Fruit fly (Drosophila melanogaster) whole organism, embryonic: ENCODE data around the gene Nct.
A peak's percentile ranks its signal among the peaks of the same experiment; 100 is the strongest.

Experiments used
- Aef1 ChIP-seq: fragments of 200-800 bp; sonication (Bioruptor generic); IDR thresholded peaks from 3 replicates; pipeline ENCODE4 v1.3.6; 2022; ENCODE audit warnings: missing biosample characterization, missing genetic modification characterization
- CG10462 ChIP-seq: fragments of 200-800 bp; sonication (Bioruptor generic); optimal IDR thresholded peaks from 2 replicates; lab custom pipeline; 2016; ENCODE audit warnings: missing biosample characterization, missing genetic modification characterization
- CG11398 ChIP-seq: fragments of 200-800 bp; sonication (Bioruptor generic); optimal IDR thresholded peaks from 2 replicates; lab custom pipeline; 2016; ENCODE audit warnings: missing biosample characterization, missing genetic modification characterization
- CG11560 ChIP-seq: fragments of 200-800 bp; sonication (Bioruptor generic); IDR thresholded peaks from 3 replicates; pipeline ENCODE4 v1.3.6; 2022; ENCODE audit warnings: missing biosample characterization, missing genetic modification characterization
- CG11723 ChIP-seq: fragments of 200-800 bp; sonication (Bioruptor generic); optimal IDR thresholded peaks from 2 replicates; lab custom pipeline; 2017; ENCODE audit warnings: missing biosample characterization, mild to moderate bottlenecking, missing genetic modification characterization
- CG12769 ChIP-seq: fragments of 200-800 bp; sonication (Bioruptor generic); optimal IDR thresholded peaks from 2 replicates; lab custom pipeline; 2019; ENCODE audit warnings: missing biosample characterization, mild to moderate bottlenecking, missing genetic modification characterization, moderate library complexity
- CG13424 ChIP-seq: fragments of 200-800 bp; sonication (Bioruptor generic); optimal IDR thresholded peaks from 2 replicates; lab custom pipeline; 2019; ENCODE audit warnings: missing biosample characterization, mild to moderate bottlenecking, missing genetic modification characterization, moderate library complexity
- CG13624 ChIP-seq: fragments of 200-800 bp; sonication (Bioruptor generic); optimal IDR thresholded peaks from 2 replicates; lab custom pipeline; 2016; ENCODE audit warnings: missing biosample characterization, missing genetic modification characterization
- CG13775 ChIP-seq: fragments of 200-800 bp; sonication (Bioruptor generic); optimal IDR thresholded peaks from 3 replicates; lab custom pipeline; 2017; ENCODE audit warnings: missing biosample characterization, mild to moderate bottlenecking, missing genetic modification characterization
- CG14014 ChIP-seq: fragments of 200-800 bp; sonication (Bioruptor generic); IDR thresholded peaks from 2 replicates; pipeline ENCODE4 v1.3.6; 2022; ENCODE audit warnings: missing biosample characterization, missing genetic modification characterization
- CG14667 ChIP-seq: fragments of 200-800 bp; sonication (Bioruptor generic); IDR thresholded peaks from 2 replicates; pipeline ENCODE4 v1.3.6; 2022; ENCODE audit warnings: missing biosample characterization, missing genetic modification characterization
- CG1529 ChIP-seq: fragments of 200-800 bp; sonication (Bioruptor generic); optimal IDR thresholded peaks from 3 replicates; lab custom pipeline; 2018; ENCODE audit warnings: missing biosample characterization, missing genetic modification characterization
- CG1603 ChIP-seq: fragments of 200-800 bp; sonication (Bioruptor generic); optimal IDR thresholded peaks from 2 replicates; lab custom pipeline; 2019; ENCODE audit warnings: missing biosample characterization, mild to moderate bottlenecking, missing genetic modification characterization, moderate library complexity
- CG18262 ChIP-seq: fragments of 200-800 bp; optimal IDR thresholded peaks from 3 replicates; lab custom pipeline; 2019; ENCODE audit warnings: missing biosample characterization, mild to moderate bottlenecking, missing genetic modification characterization, moderate library complexity
- CG18476 ChIP-seq: fragments of 200-800 bp; sonication (Bioruptor generic); optimal IDR thresholded peaks from 2 replicates; lab custom pipeline; 2016; ENCODE audit warnings: missing biosample characterization, mild to moderate bottlenecking, missing genetic modification characterization
- CG2712 ChIP-seq: fragments of 200-800 bp; optimal IDR thresholded peaks from 3 replicates; lab custom pipeline; 2019; ENCODE audit warnings: missing biosample characterization, mild to moderate bottlenecking, missing genetic modification characterization, moderate library complexity
- CG3163 ChIP-seq: fragments of 200-800 bp; sonication (Bioruptor generic); optimal IDR thresholded peaks from 3 replicates; lab custom pipeline; 2016; ENCODE audit warnings: missing biosample characterization, missing genetic modification characterization
- CG32772 ChIP-seq: fragments of 200-800 bp; sonication (Bioruptor generic); IDR thresholded peaks from 2 replicates; pipeline ENCODE4 v1.3.6; 2022; ENCODE audit warnings: missing biosample characterization, missing genetic modification characterization
- CG4404 ChIP-seq: fragments of 200-800 bp; sonication (Bioruptor generic); IDR thresholded peaks from 2 replicates; pipeline ENCODE4 v1.3.6; 2022; ENCODE audit warnings: missing biosample characterization, missing genetic modification characterization
- CG4854 ChIP-seq: fragments of 200-800 bp; sonication (Bioruptor generic); optimal IDR thresholded peaks from 2 replicates; lab custom pipeline; 2016; ENCODE audit warnings: missing biosample characterization, missing genetic modification characterization, inconsistent platforms
- CG6654 ChIP-seq: fragments of 200-800 bp; sonication (Bioruptor generic); optimal IDR thresholded peaks from 2 replicates; lab custom pipeline; 2017; ENCODE audit warnings: missing biosample characterization, mild to moderate bottlenecking, missing genetic modification characterization
- CG7271 ChIP-seq: fragments of 200-800 bp; sonication (Bioruptor generic); optimal IDR thresholded peaks from 2 replicates; lab custom pipeline; 2018; ENCODE audit warnings: missing biosample characterization, mild to moderate bottlenecking, missing genetic modification characterization, moderate library complexity
- CG7839 ChIP-seq: fragments of 200-800 bp; sonication (Bioruptor generic); optimal IDR thresholded peaks from 3 replicates; lab custom pipeline; 2018; ENCODE audit warnings: missing biosample characterization, mild to moderate bottlenecking, missing genetic modification characterization, moderate library complexity
- CG7963 ChIP-seq: fragments of 200-800 bp; sonication (Bioruptor generic); IDR thresholded peaks from 3 replicates; pipeline ENCODE4 v1.3.6; 2022; ENCODE audit warnings: missing biosample characterization, missing genetic modification characterization; ENCODE audit not compliant: partially characterized antibody
- CG8290 ChIP-seq, 3 experiments: fragments of 200-800 bp; sonication (Bioruptor generic); optimal IDR thresholded peaks; 2 replicates each; lab custom pipeline; 2016 to 2019; ENCODE audit warnings: missing biosample characterization in 3 of 3, missing genetic modification characterization in 3 of 3, mild to moderate bottlenecking in 2 of 3, moderate library complexity in 1 of 3
- CoRest ChIP-seq: fragments of 200-800 bp; sonication (Bioruptor generic); optimal IDR thresholded peaks from 3 replicates; lab custom pipeline; 2018; ENCODE audit warnings: missing biosample characterization, mild to moderate bottlenecking, missing genetic modification characterization, moderate library complexity
- Dbx ChIP-seq: fragments of 200-800 bp; sonication (Bioruptor generic); IDR thresholded peaks from 3 replicates; pipeline ENCODE4 v1.3.6; 2022; ENCODE audit warnings: missing biosample characterization, missing genetic modification characterization
- Dip3 ChIP-seq: fragments of 200-800 bp; sonication (Bioruptor generic); optimal IDR thresholded peaks from 3 replicates; lab custom pipeline; 2016; ENCODE audit warnings: missing biosample characterization, missing genetic modification characterization
- Drgx ChIP-seq: fragments of 200-800 bp; sonication (Bioruptor generic); IDR thresholded peaks from 2 replicates; pipeline ENCODE4 v1.3.6; 2022; ENCODE audit warnings: missing biosample characterization, missing genetic modification characterization
- Ets97D ChIP-seq: fragments of 200-800 bp; sonication (Bioruptor generic); optimal IDR thresholded peaks from 3 replicates; lab custom pipeline; 2016; ENCODE audit warnings: missing biosample characterization, missing genetic modification characterization
- Gsc ChIP-seq: fragments of 200-800 bp; sonication (Bioruptor generic); IDR thresholded peaks from 2 replicates; pipeline ENCODE4 v1.3.6; 2022; ENCODE audit warnings: missing biosample characterization, missing genetic modification characterization
- MBD-R2 ChIP-seq: fragments of 200-800 bp; sonication (Bioruptor generic); IDR thresholded peaks from 2 replicates; pipeline ENCODE4 v1.3.6; 2022; ENCODE audit warnings: missing biosample characterization, missing genetic modification characterization
- Optix ChIP-seq: fragments of 200-800 bp; sonication (Bioruptor generic); IDR thresholded peaks from 3 replicates; pipeline ENCODE4 v1.3.6; 2022; ENCODE audit warnings: missing biosample characterization, missing genetic modification characterization
- Poxn ChIP-seq: fragments of 200-800 bp; sonication (Bioruptor generic); IDR thresholded peaks from 2 replicates; pipeline ENCODE4 v1.3.6; 2022; ENCODE audit warnings: missing biosample characterization, missing genetic modification characterization
- Sox102F ChIP-seq: fragments of 200-800 bp; sonication (Bioruptor generic); optimal IDR thresholded peaks from 2 replicates; lab custom pipeline; 2018; ENCODE audit warnings: missing biosample characterization, mild to moderate bottlenecking, missing genetic modification characterization, moderate library complexity
- Sry-β ChIP-seq: fragments of 200-800 bp; sonication (Bioruptor generic); optimal IDR thresholded peaks from 2 replicates; lab custom pipeline; 2018; ENCODE audit warnings: missing biosample characterization, mild to moderate bottlenecking, missing genetic modification characterization, moderate library complexity
- Xbp1 ChIP-seq: fragments of 200-800 bp; sonication (Bioruptor generic); optimal IDR thresholded peaks from 3 replicates; lab custom pipeline; 2016; ENCODE audit warnings: missing biosample characterization, mild to moderate bottlenecking, missing genetic modification characterization
- btn ChIP-seq: fragments of 200-800 bp; sonication (Bioruptor generic); optimal IDR thresholded peaks from 2 replicates; lab custom pipeline; 2016; ENCODE audit warnings: missing biosample characterization, missing genetic modification characterization
- cad ChIP-seq: fragments of >200 bp; optimal IDR thresholded peaks from 2 replicates; lab custom pipeline; 2017; ENCODE audit warnings: missing biosample characterization, missing genetic modification characterization
- exex ChIP-seq: fragments of 200-800 bp; sonication (Bioruptor generic); optimal IDR thresholded peaks from 4 replicates; lab custom pipeline; 2018; ENCODE audit warnings: missing biosample characterization, mild to moderate bottlenecking, missing genetic modification characterization, moderate library complexity
- jigr1 ChIP-seq: fragments of 200-800 bp; sonication (Bioruptor generic); IDR thresholded peaks from 3 replicates; pipeline ENCODE4 v1.3.6; 2022; ENCODE audit warnings: missing biosample characterization, missing genetic modification characterization
- lab ChIP-seq: fragments of 200-800 bp; sonication (Bioruptor generic); optimal IDR thresholded peaks from 3 replicates; lab custom pipeline; 2017; ENCODE audit warnings: missing biosample characterization, missing genetic modification characterization, mild to moderate bottlenecking, moderate library complexity, missing genetic modification reagents
- nerfin-1 ChIP-seq: fragments of 200-800 bp; sonication (Bioruptor generic); optimal IDR thresholded peaks from 3 replicates; lab custom pipeline; 2019; ENCODE audit warnings: missing biosample characterization, mild to moderate bottlenecking, missing genetic modification characterization, moderate library complexity
- run ChIP-seq: fragments of 200-800 bp; sonication (Bioruptor generic); optimal IDR thresholded peaks from 3 replicates; lab custom pipeline; 2018; ENCODE audit warnings: missing biosample characterization, mild to moderate bottlenecking, missing genetic modification characterization
- seq ChIP-seq: fragments of 200-800 bp; sonication (Bioruptor generic); IDR thresholded peaks from 2 replicates; pipeline ENCODE4 v1.3.6; 2022; ENCODE audit warnings: missing biosample characterization, missing genetic modification characterization
- slou ChIP-seq: fragments of 200-800 bp; sonication (Bioruptor generic); optimal IDR thresholded peaks from 3 replicates; lab custom pipeline; 2016; ENCODE audit warnings: missing biosample characterization, missing genetic modification characterization
- sna ChIP-seq: fragments of 200-800 bp; sonication (Bioruptor generic); IDR thresholded peaks from 2 replicates; pipeline ENCODE4 v1.3.6; 2022; ENCODE audit warnings: missing biosample characterization, missing genetic modification characterization; ENCODE audit not compliant: partially characterized antibody
- sqz ChIP-seq: fragments of 200-800 bp; sonication (Bioruptor generic); optimal IDR thresholded peaks from 3 replicates; lab custom pipeline; 2018; ENCODE audit warnings: missing biosample characterization, mild to moderate bottlenecking, missing genetic modification characterization
- stc ChIP-seq: fragments of 200-800 bp; sonication (Bioruptor generic); IDR thresholded peaks from 2 replicates; pipeline ENCODE4 v1.3.6; 2022; ENCODE audit warnings: missing biosample characterization, missing genetic modification characterization
- sug ChIP-seq: fragments of 200-800 bp; optimal IDR thresholded peaks from 2 replicates; lab custom pipeline; 2019; ENCODE audit warnings: missing biosample characterization, mild to moderate bottlenecking, missing genetic modification characterization, moderate library complexity
- tx ChIP-seq: fragments of 200-800 bp; sonication (Bioruptor generic); optimal IDR thresholded peaks from 2 replicates; lab custom pipeline; 2016; ENCODE audit warnings: missing biosample characterization, missing genetic modification characterization

Nct gene

dm6 chr3R:24890919-24891318, 39.5 kb downstream of the Nct start (continued):
- TF ChIP-seq Optix (no peak), CG7963 (GFP tag; lab: Robert Waterston, UW) (no peak), CG11398 (GFP tag; lab: Kevin White, UChicago) (no peak), sna (GFP tag; lab: Robert Waterston, UW) (no peak), Gsc (GFP tag; lab: Robert Waterston, UW) (no peak), Aef1 (no peak), btn (GFP tag; lab: Kevin White, UChicago) (no peak), nerfin-1 (no peak), Dbx (GFP tag; lab: Robert Waterston, UW) (no peak), sug (tag; lab: Kevin White, UChicago) (no peak), CG11560 (tag; lab: Robert Waterston, UW) (no peak), Poxn (GFP tag; lab: Robert Waterston, UW) (no peak), CG10462 (GFP tag; lab: Kevin White, UChicago) (no peak), run (tag; lab: Kevin White, UChicago) (no peak), slou (GFP tag; lab: Kevin White, UChicago) (no peak), lab (GFP tag; lab: Kevin White, UChicago) (peak; percentile 25), CG1603 (tag; lab: Kevin White, UChicago) (peak; percentile 33), CG2712 (tag; lab: Kevin White, UChicago) (peak; percentile 18), MBD-R2 (GFP tag; lab: Robert Waterston, UW) (no peak), CG4854 (no peak), tx (GFP tag; lab: Kevin White, UChicago) (no peak), Ets97D (no peak), CG13424 (tag; lab: Kevin White, UChicago) (peak; percentile 27), CG7839 (tag; lab: Kevin White, UChicago) (no peak), CoRest (tag; lab: Kevin White, UChicago) (peak; percentile 3), CG32772 (no peak), CG12769 (tag; lab: Kevin White, UChicago) (peak; percentile 12), CG14014 (GFP tag; lab: Robert Waterston, UW) (no peak), CG4404 (GFP tag; lab: Robert Waterston, UW) (no peak), CG1529 (no peak), CG18262 (tag; lab: Kevin White, UChicago) (peak; percentile 15), CG8290 (GFP tag; optimal IDR thresholded peaks at IDR 0.05; lab: Kevin White, UChicago) (no peak), CG8290 (tag; optimal IDR thresholded peaks at IDR 0.05; lab: Kevin White, UChicago) (no peak), cad (GFP tag; lab: Kevin White, UChicago) (no peak)

- TF ChIP-seq Drgx (GFP tag; lab: Robert Waterston, UW) (peak; percentile 84), CG3163 (GFP tag; lab: Kevin White, UChicago) (no peak), Xbp1 (GFP tag; lab: Kevin White, UChicago) (peak; percentile 43), seq (GFP tag; lab: Robert Waterston, UW) (0 out of 2 replicates have a peak, but pooled peaks have one; percentile 45), jigr1 (GFP tag; lab: Robert Waterston, UW) (0 out of 3 replicates have a peak, but pooled peaks have one; percentile 58), exex (tag; lab: Kevin White, UChicago) (no peak), CG13775 (GFP tag; lab: Kevin White, UChicago) (peak; percentile 68), CG13624 (GFP tag; lab: Kevin White, UChicago) (no peak), Sry-β (GFP tag; lab: Kevin White, UChicago) (peak; percentile 49), Dip3 (GFP tag; lab: Kevin White, UChicago) (no peak), CG7271 (tag; lab: Kevin White, UChicago) (peak; percentile 45), CG18476 (GFP tag; lab: Kevin White, UChicago) (peak; percentile 54), Sox102F (peak; percentile 74), CG14667 (GFP tag; lab: Robert Waterston, UW) (peak; percentile 49; the same call in 1 of the 2 replicates), CG11723 (peak; percentile 34), stc (GFP tag; lab: Robert Waterston, UW) (no peak; the same call in 1 of the 2 replicates), Aef1 (peak; percentile 35; the same call in 1 of the 3 replicates), CG6654 (GFP tag; lab: Kevin White, UChicago) (peak; percentile 27), sqz (peak; percentile 80)
Measured at dm6 chr3R:24893320-24893955, 42.0 kb downstream of the Nct start.
